Worm (Caenorhabditis elegans): ENCODE data around the gene clc-5.

The clc-5 gene

ce11 chrX:7416082-7416481 lies 17.3 kb upstream of the clc-5 start, which contains the start of gene C10A4.1:
TSS of gene C10A4.1 (plus strand) at chrX:7416382.
- no peak for TF ChIP-seq nhr-179 (tag; optimal IDR thresholded peaks at IDR 0.05)
- TF ChIP-seq let-607 (tag; optimal IDR thresholded peaks at IDR 0.05) = no peak
- TF ChIP-seq pha-4 (tag; optimal IDR thresholded peaks at IDR 0.05) = no peak
- no peak for TF ChIP-seq lir-1 (GFP tag; conservative IDR thresholded peaks at IDR 0.05)
- no peak for TF ChIP-seq tbp1 (GFP tag; optimal IDR thresholded peaks at IDR 0.05)
- no peak for TF ChIP-seq ztf-28 (GFP tag; IDR thresholded peaks at IDR 0.05)
- no peak for TF ChIP-seq pbrm-1 (GFP tag; IDR thresholded peaks at IDR 0.05)
- TF ChIP-seq Y79H2A.3 (GFP tag; conservative IDR thresholded peaks at IDR 0.05) = no peak

ce11 chrX:7420571-7420970 lies 12.8 kb upstream of the clc-5 start, which contains the start of gene C10A4.9:
TSS of gene C10A4.9 (plus strand) at chrX:7420871.
- no peak for TF ChIP-seq snpc-4 (GFP tag; optimal IDR thresholded peaks at IDR 0.05)
- no peak for TF ChIP-seq snpc-4 (tag; optimal IDR thresholded peaks at IDR 0.05)
- no peak for TF ChIP-seq ZK185.1 (tag; optimal IDR thresholded peaks at IDR 0.05; ENCODE audit: poor library complexity, severe bottlenecking)
- TF ChIP-seq rcor-1 (GFP tag; IDR thresholded peaks at IDR 0.05) = no peak
- TF ChIP-seq lag-1 (GFP tag; IDR thresholded peaks at IDR 0.05) = no peak

ce11 chrX:7424813-7425212 lies 8.6 kb upstream of the clc-5 start, which contains the start of gene mnm-2:
TSS of gene mnm-2 (minus strand) at chrX:7424913.
- TF ChIP-seq unc-62 (GFP tag; optimal IDR thresholded peaks at IDR 0.05) (no peak), him-1 (tag; optimal IDR thresholded peaks at IDR 0.05) (no peak), snpc-1.3 (tag; optimal IDR thresholded peaks at IDR 0.05; ENCODE audit: insufficient read depth) (no peak), madf-10 (tag; optimal IDR thresholded peaks at IDR 0.05) (no peak), tlf-1 (GFP tag; optimal IDR thresholded peaks at IDR 0.05) (no peak), ets-4 (GFP tag; optimal IDR thresholded peaks at IDR 0.05) (no peak), mxl-1 (tag; optimal IDR thresholded peaks at IDR 0.05) (no peak), ztf-22 (GFP tag; optimal IDR thresholded peaks at IDR 0.05) (no peak)

ce11 chrX:7430483-7430882 lies 2.9 kb upstream of the clc-5 start:
- TF ChIP-seq let-607 (tag; optimal IDR thresholded peaks at IDR 0.05) = no peak
- TF ChIP-seq ztf-3 (GFP tag; optimal IDR thresholded peaks at IDR 0.05) = no peak
- TF ChIP-seq snpc-1.3 (tag; optimal IDR thresholded peaks at IDR 0.05; ENCODE audit: insufficient read depth) = no peak
- no peak for TF ChIP-seq mcd-1 (GFP tag; IDR thresholded peaks at IDR 0.05)
- no peak for TF ChIP-seq F23B12.7 (tag; optimal IDR thresholded peaks at IDR 0.05; ENCODE audit: insufficient read depth)
- no peak for TF ChIP-seq F57C9.4 (tag; optimal IDR thresholded peaks at IDR 0.05)
- TF ChIP-seq dpff-1 (tag; optimal IDR thresholded peaks at IDR 0.05) = no peak
- TF ChIP-seq mel-28 (tag; optimal IDR thresholded peaks at IDR 0.05; ENCODE audit: borderline replicate concordance) = no peak
- no peak for TF ChIP-seq F10E7.11 (tag; optimal IDR thresholded peaks at IDR 0.05)
- TF ChIP-seq Y53F4B.3 (GFP tag; IDR thresholded peaks at IDR 0.05) = no peak
- no peak for TF ChIP-seq lin-35 (GFP tag; optimal IDR thresholded peaks at IDR 0.05)
- no peak for TF ChIP-seq Y95B8A.8 (GFP tag; IDR thresholded peaks at IDR 0.05)
- no peak for TF ChIP-seq hlh-26 (GFP tag; conservative IDR thresholded peaks at IDR 0.05)
- TF ChIP-seq akir-1 (GFP tag; optimal IDR thresholded peaks at IDR 0.05) = no peak
- no peak for TF ChIP-seq lin-26 (GFP tag; IDR thresholded peaks at IDR 0.05)
- TF ChIP-seq sea-2 (GFP tag; IDR thresholded peaks at IDR 0.05) = no peak
- TF ChIP-seq ztf-18 (tag; optimal IDR thresholded peaks at IDR 0.05) = no peak
- no peak for TF ChIP-seq ceh-40 (GFP tag; IDR thresholded peaks at IDR 0.05)
- no peak for TF ChIP-seq ZK185.1 (tag; optimal IDR thresholded peaks at IDR 0.05; ENCODE audit: poor library complexity, severe bottlenecking)
- no peak for TF ChIP-seq die-1 (tag; optimal IDR thresholded peaks at IDR 0.05)

All from whole organism, young adult.